Worm (Caenorhabditis elegans) whole organism, late embryonic: ENCODE data around the gene lsm-7.

ENCODE experiments used
- C38D4.7 ChIP-seq: fragments of 200-800 bp; sonication (Bioruptor generic); optimal IDR thresholded peaks from 2 replicates; lab custom pipeline; 2018; ENCODE audit warnings: mild to moderate bottlenecking, missing genetic modification characterization, moderate library complexity, missing compliant biosample characterization
- F13H6.1 ChIP-seq: sonication (generic microtip); optimal IDR thresholded peaks from 2 replicates; lab custom pipeline; 2016; ENCODE audit warnings: missing genetic modification characterization, missing compliant biosample characterization
- T23F11.4 ChIP-seq: fragments of 200-800 bp; sonication (Bioruptor generic); optimal IDR thresholded peaks from 2 replicates; lab custom pipeline; 2018; ENCODE audit warnings: mild to moderate bottlenecking, missing genetic modification characterization, missing compliant biosample characterization
- Y22D7AL.16 ChIP-seq: sonication (generic microtip); optimal IDR thresholded peaks from 2 replicates; lab custom pipeline; 2016; ENCODE audit warnings: missing genetic modification characterization, missing compliant biosample characterization
- ama-1 ChIP-seq: fragments of 150-350 bp; optimal IDR thresholded peaks from 2 replicates; lab custom pipeline; 2014
- ceh-14 ChIP-seq: sonication (generic microtip); optimal IDR thresholded peaks from 2 replicates; lab custom pipeline; 2016; ENCODE audit warnings: missing genotype, missing genetic modification characterization, missing compliant biosample characterization
- ceh-18 ChIP-seq: sonication (generic microtip); optimal IDR thresholded peaks from 2 replicates; lab custom pipeline; 2016; ENCODE audit warnings: missing genetic modification characterization, missing compliant biosample characterization
- ceh-19 ChIP-seq: fragments of 200-800 bp; sonication (Bioruptor generic); optimal IDR thresholded peaks from 2 replicates; lab custom pipeline; 2018; ENCODE audit warnings: mild to moderate bottlenecking, missing genetic modification characterization, missing compliant biosample characterization
- ceh-2 ChIP-seq: sonication (generic microtip); optimal IDR thresholded peaks from 2 replicates; lab custom pipeline; 2016; ENCODE audit warnings: missing genotype, missing genetic modification characterization, missing compliant biosample characterization
- ceh-22 ChIP-seq: sonication (generic microtip); optimal IDR thresholded peaks from 2 replicates; lab custom pipeline; 2017; ENCODE audit warnings: missing biosample characterization, missing genetic modification characterization
- ceh-30 ChIP-seq: fragments of 150-350 bp; optimal IDR thresholded peaks from 2 replicates; lab custom pipeline; 2014; ENCODE audit warnings: missing biosample characterization, missing genetic modification characterization
- ceh-31 ChIP-seq: sonication (generic microtip); optimal IDR thresholded peaks from 2 replicates; lab custom pipeline; 2016; ENCODE audit warnings: missing genetic modification characterization, missing compliant biosample characterization
- ceh-45 ChIP-seq: fragments of 200-800 bp; sonication (Bioruptor generic); IDR thresholded peaks from 2 replicates; pipeline ENCODE4 v1.3.6; 2022; ENCODE audit warnings: missing genetic modification reagents, missing genetic modification characterization, missing compliant biosample characterization
- ceh-48 ChIP-seq: sonication (generic microtip); optimal IDR thresholded peaks from 2 replicates; lab custom pipeline; 2016; ENCODE audit warnings: missing genetic modification characterization, inconsistent platforms, missing compliant biosample characterization
- ceh-6 ChIP-seq: fragments of 200-800 bp; sonication (Bioruptor generic); optimal IDR thresholded peaks from 2 replicates; lab custom pipeline; 2018; ENCODE audit warnings: mild to moderate bottlenecking, missing genetic modification characterization, missing compliant biosample characterization
- dmd-4 ChIP-seq: sonication (generic microtip); optimal IDR thresholded peaks from 2 replicates; lab custom pipeline; 2016; ENCODE audit warnings: borderline replicate concordance, missing genetic modification characterization, missing compliant biosample characterization
- dve-1 ChIP-seq: sonication (generic microtip); optimal IDR thresholded peaks from 2 replicates; lab custom pipeline; 2017; ENCODE audit warnings: antibody characterized with exemption, mild to moderate bottlenecking, missing genetic modification characterization, missing compliant biosample characterization
- elt-2 ChIP-seq: sonication (generic microtip); optimal IDR thresholded peaks from 2 replicates; lab custom pipeline; 2016; ENCODE audit warnings: missing genetic modification reagents, missing genetic modification characterization, missing compliant biosample characterization
- ets-4 ChIP-seq: sonication (generic microtip); optimal IDR thresholded peaks from 2 replicates; lab custom pipeline; 2016; ENCODE audit warnings: missing genetic modification characterization, missing compliant biosample characterization
- fax-1 ChIP-seq: sonication (generic microtip); optimal IDR thresholded peaks from 2 replicates; lab custom pipeline; 2016; ENCODE audit warnings: missing genotype, missing genetic modification characterization, missing compliant biosample characterization
- fkh-10 ChIP-seq: fragments of 150-350 bp; optimal IDR thresholded peaks from 2 replicates; lab custom pipeline; 2014; ENCODE audit warnings: missing biosample characterization, missing genetic modification reagents, missing genetic modification characterization
- fkh-6 ChIP-seq: sonication (generic microtip); optimal IDR thresholded peaks from 2 replicates; lab custom pipeline; 2016; ENCODE audit warnings: missing genetic modification characterization, missing compliant biosample characterization
- gmeb-2 ChIP-seq: sonication (generic microtip); optimal IDR thresholded peaks from 2 replicates; lab custom pipeline; 2016; ENCODE audit warnings: missing genetic modification characterization, inconsistent platforms, missing compliant biosample characterization
- hlh-13 ChIP-seq: fragments of 200-800 bp; sonication (Bioruptor generic); optimal IDR thresholded peaks from 2 replicates; lab custom pipeline; 2018; ENCODE audit warnings: mild to moderate bottlenecking, missing genetic modification characterization, missing compliant biosample characterization
- hlh-15 ChIP-seq: sonication (generic microtip); optimal IDR thresholded peaks from 2 replicates; lab custom pipeline; 2016; ENCODE audit warnings: missing genetic modification characterization, missing compliant biosample characterization
- hlh-8 ChIP-seq: sonication (generic microtip); optimal IDR thresholded peaks from 2 replicates; lab custom pipeline; 2016; ENCODE audit warnings: missing genotype, missing genetic modification characterization, missing compliant biosample characterization
- lim-6 ChIP-seq: sonication (generic microtip); optimal IDR thresholded peaks from 2 replicates; lab custom pipeline; 2016; ENCODE audit warnings: missing genetic modification characterization, missing compliant biosample characterization
- mec-3 ChIP-seq: sonication (generic microtip); optimal IDR thresholded peaks from 2 replicates; lab custom pipeline; 2016; ENCODE audit warnings: borderline replicate concordance, missing genetic modification characterization, missing compliant biosample characterization
- nfya-1 ChIP-seq: sonication (generic microtip); optimal IDR thresholded peaks from 2 replicates; lab custom pipeline; 2017; ENCODE audit warnings: missing genetic modification characterization, mild to moderate bottlenecking, missing compliant biosample characterization, antibody characterized with exemption, moderate library complexity
- nhr-11 ChIP-seq: fragments of 150-350 bp; optimal IDR thresholded peaks from 2 replicates; lab custom pipeline; 2014; ENCODE audit warnings: missing biosample characterization, missing genetic modification characterization
- pag-3 ChIP-seq: sonication (generic microtip); optimal IDR thresholded peaks from 2 replicates; lab custom pipeline; 2016; ENCODE audit warnings: missing compliant biosample characterization, missing genetic modification characterization, borderline replicate concordance
- pat-9 ChIP-seq: fragments of 200-800 bp; sonication (Bioruptor generic); optimal IDR thresholded peaks from 2 replicates; lab custom pipeline; 2018; ENCODE audit warnings: mild to moderate bottlenecking, missing genetic modification characterization, moderate library complexity, missing compliant biosample characterization
- pax-1 ChIP-seq: fragments of 150-350 bp; optimal IDR thresholded peaks from 2 replicates; lab custom pipeline; 2014; ENCODE audit warnings: missing biosample characterization, missing genetic modification characterization
- pqm-1 ChIP-seq: sonication (generic microtip); optimal IDR thresholded peaks from 2 replicates; lab custom pipeline; 2016; ENCODE audit warnings: missing genetic modification characterization, missing compliant biosample characterization
- pros-1 ChIP-seq: fragments of 150-350 bp; optimal IDR thresholded peaks from 2 replicates; lab custom pipeline; 2014; ENCODE audit warnings: missing biosample characterization, missing genetic modification reagents, missing genetic modification characterization
- ref-2 ChIP-seq: sonication (generic microtip); optimal IDR thresholded peaks from 2 replicates; lab custom pipeline; 2016; ENCODE audit warnings: missing genetic modification characterization, missing compliant biosample characterization
- sdc-2 ChIP-seq: sonication (generic microtip); optimal IDR thresholded peaks from 2 replicates; lab custom pipeline; 2016; ENCODE audit warnings: missing genotype, missing genetic modification characterization, missing compliant biosample characterization
- sox-2 ChIP-seq: fragments of 200-800 bp; sonication (Bioruptor generic); IDR thresholded peaks from 2 replicates; pipeline ENCODE4 v1.3.6; 2022; ENCODE audit warnings: missing genetic modification reagents, missing genetic modification characterization, missing compliant biosample characterization
- syd-9 ChIP-seq: sonication (generic microtip); optimal IDR thresholded peaks from 2 replicates; lab custom pipeline; 2016; ENCODE audit warnings: mild to moderate bottlenecking, missing genetic modification characterization, moderate library complexity, missing compliant biosample characterization
- tbx-2 ChIP-seq: sonication (generic microtip); optimal IDR thresholded peaks from 2 replicates; lab custom pipeline; 2016; ENCODE audit warnings: missing genetic modification characterization, missing compliant biosample characterization
- unc-3 ChIP-seq, 2 experiments: fragments of 200-800 bp in 1 of 2; sonication (Bioruptor generic) in 1 of 2; sonication (generic microtip) in 1 of 2; conservative IDR thresholded peaks in 1 of 2; optimal IDR thresholded peaks in 1 of 2; 2 replicates each; pipeline versions ENCODE4 v1.3.6 to Lab custom; 2016 to 2022; ENCODE audit warnings: missing compliant biosample characterization in 2 of 2, missing genetic modification characterization in 2 of 2, missing genetic modification reagents in 1 of 2
- unc-55 ChIP-seq: sonication (generic microtip); optimal IDR thresholded peaks from 2 replicates; lab custom pipeline; 2017; ENCODE audit warnings: missing biosample characterization, missing genetic modification reagents, missing genetic modification characterization
- zip-5 ChIP-seq: sonication (generic microtip); optimal IDR thresholded peaks from 2 replicates; lab custom pipeline; 2016; ENCODE audit warnings: missing genetic modification characterization, missing compliant biosample characterization

Gene lsm-7

DNA sequence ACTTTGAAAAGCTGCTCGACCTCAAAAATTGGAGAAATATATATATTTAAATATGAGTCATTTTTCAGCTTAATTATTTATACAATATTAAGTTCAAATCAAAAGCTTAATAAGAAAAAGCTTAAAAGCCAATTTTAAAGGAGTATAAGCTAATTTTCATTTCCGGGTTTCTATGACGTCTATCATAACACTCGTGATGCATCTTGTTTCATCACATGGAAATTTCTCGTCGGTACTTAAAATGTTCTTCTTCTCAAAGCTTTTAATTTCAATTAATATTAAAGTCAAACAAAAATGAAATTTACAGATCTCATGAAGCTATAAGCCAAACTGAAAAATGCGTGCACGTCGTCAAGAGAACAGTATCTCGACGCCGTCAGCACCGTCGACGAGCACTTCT lies 13.5 kb upstream of the lsm-7 start, which contains the start of gene rbr-2:
Gene rbr-2 (plus strand): TSS at position 301 of the 400 bp plus-strand sequence.
- TF ChIP-seq ceh-19 (no peak), dve-1 (tag; lab: Kevin White, UChicago) (no peak), ceh-30 (tag; lab: Kevin White, UChicago) (no peak), unc-3 (GFP tag; conservative IDR thresholded peaks at IDR 0.05; lab: Robert Waterston, UW) (no peak), unc-3 (tag; optimal IDR thresholded peaks at IDR 0.05; lab: Kevin White, UChicago) (no peak), pqm-1 (no peak)

DNA sequence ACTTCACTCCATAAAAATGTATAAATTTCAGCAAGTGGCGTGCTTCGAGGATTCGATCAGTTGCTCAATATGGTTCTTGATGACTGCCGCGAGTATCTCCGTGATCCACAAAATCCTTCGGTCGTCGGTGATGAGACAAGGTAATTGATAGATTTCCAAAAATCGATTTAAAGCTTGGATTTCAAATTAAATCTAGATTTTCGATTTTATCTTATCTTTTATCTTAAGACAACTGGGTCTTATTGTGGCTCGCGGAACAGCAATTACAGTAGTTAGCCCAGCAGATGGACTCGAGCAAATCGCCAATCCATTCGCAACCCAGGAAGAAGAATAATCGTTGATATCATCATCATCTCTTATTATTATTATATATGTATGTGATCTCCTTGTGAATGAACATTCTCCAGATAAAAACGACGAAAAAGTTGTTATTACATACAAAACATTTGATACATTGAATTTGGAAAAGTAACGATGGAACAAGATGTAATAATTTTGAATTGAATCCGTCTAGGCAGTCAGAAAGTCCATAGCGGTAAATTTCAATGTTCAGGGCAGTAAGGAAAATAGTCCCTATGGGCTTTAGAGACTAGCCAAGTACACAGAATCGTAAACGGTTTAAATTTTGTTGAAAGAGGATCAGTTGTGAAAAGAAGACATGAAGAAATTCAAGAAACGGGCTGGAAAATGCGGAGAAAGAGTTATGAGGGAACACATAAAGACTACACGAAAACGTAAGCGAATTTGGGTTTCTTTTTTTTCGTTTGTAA lies 660 bp downstream of the lsm-7 start:
- no peak for TF ChIP-seq nfya-1 (tag; lab: Kevin White, UChicago)
- no peak for TF ChIP-seq ceh-31 (tag; lab: Kevin White, UChicago)
- no peak for TF ChIP-seq ceh-30 (tag; lab: Kevin White, UChicago)
- TF ChIP-seq sdc-2 (tag; lab: Kevin White, UChicago), result no peak
- no peak for TF ChIP-seq dmd-4 (tag; lab: Kevin White, UChicago)
- no peak for TF ChIP-seq C38D4.7 (GFP tag; lab: Kevin White, UChicago)
- no peak for TF ChIP-seq ceh-48
- TF ChIP-seq lim-6, result no peak
- no peak for TF ChIP-seq T23F11.4 (GFP tag; lab: Kevin White, UChicago)
- no peak for TF ChIP-seq zip-5
- no peak for TF ChIP-seq pat-9 (tag; lab: Kevin White, UChicago)
- TF ChIP-seq tbx-2 (tag; lab: Kevin White, UChicago), result no peak
- no peak for TF ChIP-seq fax-1 (tag; lab: Kevin White, UChicago)
- no peak for TF ChIP-seq gmeb-2 (tag; lab: Kevin White, UChicago)
- no peak for TF ChIP-seq fkh-10
- no peak for TF ChIP-seq mec-3
- TF ChIP-seq dve-1 (tag; lab: Kevin White, UChicago), result no peak
- no peak for TF ChIP-seq pag-3
- TF ChIP-seq sox-2 (GFP tag; lab: Robert Waterston, UW), result no peak

DNA sequence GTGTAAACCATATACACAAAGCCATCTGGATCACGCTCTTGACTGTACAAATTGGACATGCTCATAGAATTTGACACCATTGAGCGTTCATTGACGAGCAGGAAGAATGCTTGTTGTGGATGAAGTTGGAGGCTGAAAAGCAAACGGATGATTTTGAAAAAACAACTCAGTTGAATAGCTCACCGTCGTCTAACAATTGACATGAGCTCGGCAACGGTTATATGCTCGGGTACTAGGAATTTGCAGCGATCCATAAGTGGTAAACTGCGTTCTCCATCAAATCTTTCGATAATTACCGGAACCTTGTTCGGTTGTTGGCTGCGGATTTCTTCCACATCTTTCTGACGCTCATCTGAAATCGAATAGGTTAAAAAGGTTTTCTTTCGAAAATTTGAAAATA lies 1.5 kb downstream of the lsm-7 start:
- no peak for TF ChIP-seq hlh-13 (GFP tag; lab: Kevin White, UChicago)
- TF ChIP-seq ceh-14, result no peak
- no peak for TF ChIP-seq ceh-45 (GFP tag; lab: Robert Waterston, UW)

DNA sequence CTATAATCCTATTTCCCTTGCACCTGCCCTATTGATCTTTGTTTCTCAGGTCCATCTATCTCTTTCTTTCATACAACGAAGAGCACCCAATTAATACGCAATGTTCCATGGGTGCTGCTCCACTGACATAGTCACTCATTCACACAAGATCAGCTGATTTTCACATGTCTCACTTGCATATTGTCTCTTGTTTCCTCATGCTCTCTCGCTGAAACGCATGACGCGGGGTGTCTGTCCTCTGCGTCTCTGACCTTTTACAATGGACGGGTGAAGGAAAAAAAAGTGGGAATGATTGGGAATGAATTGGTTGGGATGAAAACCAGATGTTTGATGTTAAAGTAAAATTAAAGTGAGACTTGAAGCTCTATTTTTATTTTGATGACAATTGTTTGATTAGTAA lies 2.0 kb downstream of the lsm-7 start:
- TF ChIP-seq ceh-22 (tag; lab: Kevin White, UChicago) (no peak), ceh-18 (tag; lab: Kevin White, UChicago) (peak; percentile 75), ceh-45 (GFP tag; lab: Robert Waterston, UW) (no peak), nhr-11 (tag; lab: Kevin White, UChicago) (no peak), dve-1 (tag; lab: Kevin White, UChicago) (no peak), pqm-1 (no peak), ref-2 (peak; percentile 37), fkh-6 (tag; lab: Kevin White, UChicago) (no peak), mec-3 (no peak), hlh-15 (no peak), elt-2 (tag; lab: Kevin White, UChicago) (no peak), ceh-30 (tag; lab: Kevin White, UChicago) (no peak), ceh-6 (GFP tag; lab: Kevin White, UChicago) (no peak), pax-1 (tag; lab: Kevin White, UChicago) (no peak), zip-5 (no peak), fkh-10 (no peak), fax-1 (tag; lab: Kevin White, UChicago) (peak; percentile 33), F13H6.1 (tag; lab: Kevin White, UChicago) (no peak), hlh-13 (GFP tag; lab: Kevin White, UChicago) (no peak), unc-3 (GFP tag; conservative IDR thresholded peaks at IDR 0.05; lab: Robert Waterston, UW) (no peak), unc-3 (tag; optimal IDR thresholded peaks at IDR 0.05; lab: Kevin White, UChicago) (no peak), ama-1 (lab: Kevin White, UChicago) (no peak), hlh-8 (tag; lab: Kevin White, UChicago) (peak; percentile 28), pat-9 (tag; lab: Kevin White, UChicago) (no peak), unc-55 (GFP tag; lab: Kevin White, UChicago) (peak; percentile 94), sdc-2 (tag; lab: Kevin White, UChicago) (no peak), ceh-2 (tag; lab: Kevin White, UChicago) (no peak), syd-9 (tag; lab: Kevin White, UChicago) (no peak), tbx-2 (tag; lab: Kevin White, UChicago) (peak; percentile 26), ceh-48 (peak; percentile 6), gmeb-2 (tag; lab: Kevin White, UChicago) (no peak), lim-6 (no peak), ets-4 (tag; lab: Kevin White, UChicago) (no peak), pros-1 (peak; percentile 43), T23F11.4 (GFP tag; lab: Kevin White, UChicago) (no peak), Y22D7AL.16 (no peak)
